Worm (Caenorhabditis elegans): ENCODE data around the gene sftb-1.

sftb-1 gene

DNA sequence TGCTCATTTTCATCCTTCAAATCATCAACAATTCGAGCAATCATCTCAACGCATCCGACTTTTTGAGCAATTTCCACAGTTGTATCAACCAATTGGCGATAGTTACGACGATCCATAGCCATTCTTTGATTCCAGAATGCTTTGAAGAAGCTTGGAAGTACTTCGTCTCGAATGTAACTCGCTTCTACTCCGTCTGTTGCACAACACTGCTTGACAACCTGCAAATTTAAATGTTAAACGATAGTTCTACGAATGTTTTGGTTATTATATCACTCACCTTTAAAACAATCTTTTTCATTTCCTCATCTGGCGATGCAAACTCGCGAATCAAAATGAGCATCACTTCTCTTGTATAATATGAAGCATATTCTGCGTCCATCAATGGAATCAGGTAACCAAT lies 3.2 kb downstream of the sftb-1 start:
- no peak for TF ChIP-seq aly-1 (tag; optimal IDR thresholded peaks at IDR 0.05)
- no peak for TF ChIP-seq tbx-11 (GFP tag; IDR thresholded peaks at IDR 0.05)
- TF ChIP-seq B0310.2 (tag; optimal IDR thresholded peaks at IDR 0.05): no peak

ce11 chrIII:4263048-4263447 lies 6.0 kb downstream of the sftb-1 start, which contains the start of gene T08A11.1:
Gene T08A11.1, minus strand, starts transcription at chrIII:4263148.
- TF ChIP-seq B0310.2 (tag; optimal IDR thresholded peaks at IDR 0.05): no peak
- TF ChIP-seq flt-1 (GFP tag; IDR thresholded peaks at IDR 0.05): no peak
- TF ChIP-seq tbx-37 (GFP tag; conservative IDR thresholded peaks at IDR 0.05): no peak
- no peak for TF ChIP-seq tbx-11 (GFP tag; IDR thresholded peaks at IDR 0.05)
- TF ChIP-seq tra-4 (tag; optimal IDR thresholded peaks at IDR 0.05): no peak
- no peak for TF ChIP-seq sea-1 (GFP tag; conservative IDR thresholded peaks at IDR 0.05)
- TF ChIP-seq ceh-36 (tag; optimal IDR thresholded peaks at IDR 0.05): no peak
- TF ChIP-seq hnd-1 (tag; optimal IDR thresholded peaks at IDR 0.05): no peak

- TF ChIP-seq B0310.2 (tag; optimal IDR thresholded peaks at IDR 0.05): no peak
- TF ChIP-seq flt-1 (GFP tag; IDR thresholded peaks at IDR 0.05): no peak
- no peak for TF ChIP-seq ets-7 (tag; optimal IDR thresholded peaks at IDR 0.05)
Observed at ce11 chrIII:4257896-4258295, 11.2 kb downstream of the sftb-1 start.

- TF ChIP-seq ama-1 (optimal IDR thresholded peaks at IDR 0.05) (no peak), hnd-1 (tag; optimal IDR thresholded peaks at IDR 0.05) (no peak), F13C5.2 (tag; optimal IDR thresholded peaks at IDR 0.05) (no peak), ets-7 (tag; optimal IDR thresholded peaks at IDR 0.05) (no peak), tra-4 (tag; optimal IDR thresholded peaks at IDR 0.05) (no peak), pes-1 (GFP tag; IDR thresholded peaks at IDR 0.05) (no peak), tbx-37 (GFP tag; conservative IDR thresholded peaks at IDR 0.05) (no peak), ceh-36 (tag; optimal IDR thresholded peaks at IDR 0.05) (no peak), sea-1 (GFP tag; conservative IDR thresholded peaks at IDR 0.05) (no peak), B0310.2 (tag; optimal IDR thresholded peaks at IDR 0.05) (no peak), ceh-13 (GFP tag; optimal IDR thresholded peaks at IDR 0.05) (no peak), tbx-11 (GFP tag; IDR thresholded peaks at IDR 0.05) (no peak), scrt-1 (GFP tag; IDR thresholded peaks at IDR 0.05) (no peak), flt-1 (GFP tag; IDR thresholded peaks at IDR 0.05) (no peak), aly-1 (tag; optimal IDR thresholded peaks at IDR 0.05) (no peak), hmg-4 (GFP tag; optimal IDR thresholded peaks at IDR 0.05) (no peak), hmbx-1 (tag; optimal IDR thresholded peaks at IDR 0.05) (no peak)
Observed at ce11 chrIII:4247571-4247970, 21.5 kb downstream of the sftb-1 start, which contains the start of gene Y44F5A.1. Gene Y44F5A.1, minus strand, starts transcription at chrIII:4247671.

- TF ChIP-seq B0310.2 (tag; optimal IDR thresholded peaks at IDR 0.05): no peak
- no peak for TF ChIP-seq hnd-1 (tag; optimal IDR thresholded peaks at IDR 0.05)
- no peak for TF ChIP-seq ceh-13 (GFP tag; optimal IDR thresholded peaks at IDR 0.05)
- no peak for TF ChIP-seq tbx-11 (GFP tag; IDR thresholded peaks at IDR 0.05)
- no peak for TF ChIP-seq hmbx-1 (tag; optimal IDR thresholded peaks at IDR 0.05)
- no peak for TF ChIP-seq pes-1 (GFP tag; IDR thresholded peaks at IDR 0.05)
- no peak for TF ChIP-seq tra-4 (tag; optimal IDR thresholded peaks at IDR 0.05)
- TF ChIP-seq tbx-37 (GFP tag; conservative IDR thresholded peaks at IDR 0.05): no peak
- TF ChIP-seq ets-7 (tag; optimal IDR thresholded peaks at IDR 0.05): no peak
- TF ChIP-seq flt-1 (GFP tag; IDR thresholded peaks at IDR 0.05): no peak
- TF ChIP-seq hmg-4 (GFP tag; optimal IDR thresholded peaks at IDR 0.05): no peak
- TF ChIP-seq scrt-1 (GFP tag; IDR thresholded peaks at IDR 0.05): no peak
- no peak for TF ChIP-seq aly-1 (tag; optimal IDR thresholded peaks at IDR 0.05)
- no peak for TF ChIP-seq ceh-36 (tag; optimal IDR thresholded peaks at IDR 0.05)
- TF ChIP-seq sea-1 (GFP tag; conservative IDR thresholded peaks at IDR 0.05): no peak
- no peak for TF ChIP-seq F13C5.2 (tag; optimal IDR thresholded peaks at IDR 0.05)
- no peak for TF ChIP-seq ama-1 (optimal IDR thresholded peaks at IDR 0.05)
Observed at ce11 chrIII:4244285-4244684, 24.8 kb downstream of the sftb-1 start, which contains the start of gene zhit-2. Gene zhit-2, minus strand, starts transcription at chrIII:4244385.

- no peak for TF ChIP-seq sea-1 (GFP tag; conservative IDR thresholded peaks at IDR 0.05)
- TF ChIP-seq ama-1 (optimal IDR thresholded peaks at IDR 0.05): no peak
- no peak for TF ChIP-seq hnd-1 (tag; optimal IDR thresholded peaks at IDR 0.05)
- no peak for TF ChIP-seq scrt-1 (GFP tag; IDR thresholded peaks at IDR 0.05)
- no peak for TF ChIP-seq hmg-4 (GFP tag; optimal IDR thresholded peaks at IDR 0.05)
- no peak for TF ChIP-seq tra-4 (tag; optimal IDR thresholded peaks at IDR 0.05)
- TF ChIP-seq ets-7 (tag; optimal IDR thresholded peaks at IDR 0.05): no peak
- TF ChIP-seq pes-1 (GFP tag; IDR thresholded peaks at IDR 0.05): no peak
- no peak for TF ChIP-seq ceh-13 (GFP tag; optimal IDR thresholded peaks at IDR 0.05)
Observed at ce11 chrIII:4243461-4243860, 25.6 kb downstream of the sftb-1 start, which contains the start of gene mrpl-21. Gene mrpl-21, minus strand, starts transcription at chrIII:4243561.

ce11 chrIII:4242225-4242862 lies 26.7 kb downstream of the sftb-1 start, which contains the start of gene F43C1.7:
Gene F43C1.7, minus strand, starts transcription at chrIII:4242575.
- TF ChIP-seq scrt-1 (GFP tag; IDR thresholded peaks at IDR 0.05) (no peak), tra-4 (tag; optimal IDR thresholded peaks at IDR 0.05) (no peak), B0310.2 (tag; optimal IDR thresholded peaks at IDR 0.05) (no peak), sea-1 (GFP tag; conservative IDR thresholded peaks at IDR 0.05) (no peak), ceh-36 (tag; optimal IDR thresholded peaks at IDR 0.05) (no peak), hmg-4 (GFP tag; optimal IDR thresholded peaks at IDR 0.05) (no peak), tbx-11 (GFP tag; IDR thresholded peaks at IDR 0.05) (no peak), tbx-37 (GFP tag; conservative IDR thresholded peaks at IDR 0.05) (no peak), pes-1 (GFP tag; IDR thresholded peaks at IDR 0.05) (no peak), ama-1 (optimal IDR thresholded peaks at IDR 0.05) (no peak), F13C5.2 (tag; optimal IDR thresholded peaks at IDR 0.05) (no peak), hmbx-1 (tag; optimal IDR thresholded peaks at IDR 0.05) (no peak), hnd-1 (tag; optimal IDR thresholded peaks at IDR 0.05) (no peak), ceh-13 (GFP tag; optimal IDR thresholded peaks at IDR 0.05) (no peak), aly-1 (tag; optimal IDR thresholded peaks at IDR 0.05) (no peak), flt-1 (GFP tag; IDR thresholded peaks at IDR 0.05) (no peak), ets-7 (tag; optimal IDR thresholded peaks at IDR 0.05) (no peak)
